Fruit fly (Drosophila melanogaster) whole organism, prepupa: Measurements from ENCODE around the gene tfc.

Experiments
- Blimp-1 ChIP-seq: fragments of 200-800 bp; sonication (Bioruptor generic); optimal IDR thresholded peaks from 3 replicates; lab custom pipeline; 2017; ENCODE audit warnings: missing biosample characterization, missing genetic modification characterization, mild to moderate bottlenecking, moderate library complexity, missing genetic modification reagents
- CG11762 ChIP-seq: fragments of 200-800 bp; sonication (Bioruptor generic); optimal IDR thresholded peaks from 3 replicates; lab custom pipeline; 2016; ENCODE audit warnings: missing biosample characterization, missing genetic modification characterization; ENCODE audit not compliant: insufficient read depth
- CG11902 ChIP-seq: fragments of 200-800 bp; sonication (Bioruptor generic); optimal IDR thresholded peaks from 3 replicates; lab custom pipeline; 2016; ENCODE audit warnings: missing biosample characterization, missing genetic modification characterization
- CG16779 ChIP-seq: fragments of 200-800 bp; sonication (Bioruptor generic); optimal IDR thresholded peaks from 3 replicates; lab custom pipeline; 2017; ENCODE audit warnings: missing biosample characterization, mild to moderate bottlenecking, missing genetic modification characterization
- CG31627 ChIP-seq: fragments of 200-800 bp; sonication (Bioruptor generic); optimal IDR thresholded peaks from 3 replicates; lab custom pipeline; 2016; ENCODE audit warnings: missing biosample characterization, missing genetic modification characterization
- CG32006 ChIP-seq: fragments of 200-800 bp; sonication (Bioruptor generic); optimal IDR thresholded peaks from 3 replicates; lab custom pipeline; 2017; ENCODE audit warnings: missing biosample characterization, mild to moderate bottlenecking, missing genetic modification characterization
- CG4318 ChIP-seq: fragments of 200-800 bp; sonication (Bioruptor generic); optimal IDR thresholded peaks from 3 replicates; lab custom pipeline; 2017; ENCODE audit warnings: missing biosample characterization, mild to moderate bottlenecking, missing genetic modification characterization
- CG6163 ChIP-seq: fragments of 200-800 bp; sonication (Bioruptor generic); IDR thresholded peaks from 3 replicates; pipeline ENCODE4 v1.3.6; 2022; ENCODE audit warnings: missing biosample characterization, missing genetic modification characterization
- CG6276 ChIP-seq: fragments of 200-800 bp; sonication (Bioruptor generic); optimal IDR thresholded peaks from 2 replicates; lab custom pipeline; 2017; ENCODE audit warnings: missing biosample characterization, mild to moderate bottlenecking, missing genetic modification characterization
- CG6792 ChIP-seq: fragments of 200-800 bp; sonication (Bioruptor generic); optimal IDR thresholded peaks from 3 replicates; lab custom pipeline; 2016; ENCODE audit warnings: missing biosample characterization, missing genetic modification characterization
- CG6808 ChIP-seq: fragments of 200-800 bp; sonication (Bioruptor generic); optimal IDR thresholded peaks from 3 replicates; lab custom pipeline; 2017; ENCODE audit warnings: missing biosample characterization, missing genetic modification characterization, mild to moderate bottlenecking, moderate library complexity, missing genetic modification reagents
- CG7368 ChIP-seq: fragments of 200-800 bp; sonication (Bioruptor generic); optimal IDR thresholded peaks from 3 replicates; lab custom pipeline; 2016; ENCODE audit warnings: missing biosample characterization, missing genetic modification characterization
- Eip75B ChIP-seq: fragments of 200-800 bp; sonication (Bioruptor generic); optimal IDR thresholded peaks from 3 replicates; lab custom pipeline; 2016; ENCODE audit warnings: missing biosample characterization, missing genetic modification characterization
- Eip78C ChIP-seq: fragments of 200-800 bp; sonication (Bioruptor generic); peaks from one replicate; lab custom pipeline; 2016; ENCODE audit warnings: missing biosample characterization, missing genetic modification characterization
- Ets21C ChIP-seq: fragments of 200-800 bp; sonication (Bioruptor generic); optimal IDR thresholded peaks from 3 replicates; lab custom pipeline; 2016; ENCODE audit warnings: missing biosample characterization, missing genetic modification characterization
- Ets96B ChIP-seq: fragments of 200-800 bp; optimal IDR thresholded peaks from 2 replicates; lab custom pipeline; 2019; ENCODE audit warnings: missing biosample characterization, mild to moderate bottlenecking, missing genetic modification characterization, moderate library complexity
- Hr4 ChIP-seq: fragments of 200-800 bp; sonication (Bioruptor generic); optimal IDR thresholded peaks from 3 replicates; lab custom pipeline; 2016; ENCODE audit warnings: missing biosample characterization, missing genetic modification characterization
- Smox ChIP-seq: fragments of 200-800 bp; sonication (Bioruptor generic); optimal IDR thresholded peaks from 3 replicates; lab custom pipeline; 2016; ENCODE audit warnings: missing biosample characterization, missing genetic modification characterization
- Sox102F ChIP-seq: fragments of 200-800 bp; sonication (Bioruptor generic); optimal IDR thresholded peaks from 2 replicates; lab custom pipeline; 2016; ENCODE audit warnings: missing biosample characterization, mild to moderate bottlenecking, missing genetic modification characterization
- Sox14 ChIP-seq: fragments of 200-800 bp; sonication (Bioruptor generic); optimal IDR thresholded peaks from 3 replicates; lab custom pipeline; 2016; ENCODE audit warnings: missing biosample characterization, missing genetic modification characterization
- Sox15 ChIP-seq: fragments of 200-800 bp; sonication (Bioruptor generic); optimal IDR thresholded peaks from 3 replicates; lab custom pipeline; 2016; ENCODE audit warnings: missing biosample characterization, missing genetic modification characterization
- achi ChIP-seq: fragments of 200-800 bp; sonication (Bioruptor generic); optimal IDR thresholded peaks from 3 replicates; lab custom pipeline; 2016; ENCODE audit warnings: missing biosample characterization, missing genetic modification characterization
- cyc ChIP-seq: fragments of 200-800 bp; sonication (Bioruptor generic); optimal IDR thresholded peaks from 3 replicates; lab custom pipeline; 2016; ENCODE audit warnings: missing biosample characterization, missing genetic modification characterization
- dsx ChIP-seq: fragments of 200-800 bp; optimal IDR thresholded peaks from 3 replicates; lab custom pipeline; 2019; ENCODE audit warnings: missing biosample characterization, mild to moderate bottlenecking, missing genetic modification characterization, moderate library complexity; ENCODE audit not compliant: poor library complexity, severe bottlenecking
- eg ChIP-seq: fragments of 200-800 bp; sonication (Bioruptor generic); IDR thresholded peaks from 3 replicates; pipeline ENCODE4 v1.3.6; 2022; ENCODE audit warnings: missing biosample characterization, missing genetic modification characterization
- fkh ChIP-seq: fragments of 200-800 bp; sonication (Bioruptor generic); optimal IDR thresholded peaks from 3 replicates; lab custom pipeline; 2017; ENCODE audit warnings: missing biosample characterization, mild to moderate bottlenecking, missing genetic modification characterization, moderate library complexity
- net ChIP-seq: fragments of 200-800 bp; sonication (Bioruptor generic); optimal IDR thresholded peaks from 3 replicates; lab custom pipeline; 2016; ENCODE audit warnings: missing biosample characterization, missing genetic modification characterization
- salr ChIP-seq, 2 experiments: fragments of 200-800 bp; sonication (Bioruptor generic); optimal IDR thresholded peaks; 3 replicates each; lab custom pipeline; 2016 to 2018; ENCODE audit warnings: missing biosample characterization in 2 of 2, missing genetic modification characterization in 2 of 2, mild to moderate bottlenecking in 1 of 2
- spab ChIP-seq: fragments of 200-800 bp; sonication (Bioruptor generic); optimal IDR thresholded peaks from 2 replicates; lab custom pipeline; 2017; ENCODE audit warnings: missing biosample characterization, mild to moderate bottlenecking, missing genetic modification characterization, missing genetic modification reagents
- ss ChIP-seq, 2 experiments: fragments of 200-800 bp; sonication (Bioruptor generic); optimal IDR thresholded peaks; 2 replicates in 1 of 2; 3 replicates in 1 of 2; lab custom pipeline; 2017 to 2018; ENCODE audit warnings: mild to moderate bottlenecking in 2 of 2, missing biosample characterization in 2 of 2, missing genetic modification characterization in 2 of 2, moderate library complexity in 1 of 2
- svp ChIP-seq: fragments of 200-800 bp; sonication (Bioruptor generic); peaks from one replicate; lab custom pipeline; 2016; ENCODE audit warnings: missing biosample characterization, missing genetic modification characterization
- vri ChIP-seq: fragments of 200-800 bp; sonication (Bioruptor generic); optimal IDR thresholded peaks from 3 replicates; lab custom pipeline; 2016; ENCODE audit warnings: missing biosample characterization, mild to moderate bottlenecking, missing genetic modification characterization

The tfc gene

DNA sequence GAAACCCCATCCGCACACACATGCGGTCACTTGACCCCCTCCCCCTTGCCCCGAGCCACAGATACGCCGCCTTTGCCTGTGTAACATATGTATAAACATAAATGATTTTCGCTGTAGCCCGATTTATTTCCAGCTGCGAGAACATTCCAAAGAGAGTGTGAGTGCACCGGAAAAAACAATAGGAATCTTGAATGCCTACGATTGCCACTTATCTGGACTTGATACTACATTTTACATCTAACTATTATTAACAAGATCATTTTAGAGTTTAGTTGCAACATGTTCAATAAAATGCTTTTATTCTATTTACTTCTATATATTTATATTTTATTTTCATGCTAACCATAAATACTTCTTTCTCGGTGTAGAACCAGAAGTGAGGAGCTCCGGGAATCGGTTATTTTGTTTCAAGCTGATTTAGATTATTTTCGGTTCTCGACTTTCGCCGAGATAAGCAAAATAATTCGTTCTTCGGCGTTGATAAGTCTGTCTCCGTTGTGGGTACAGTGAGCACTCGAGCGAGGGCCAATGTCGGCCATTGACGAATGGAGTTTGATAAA is 43.9 kb downstream of the tfc start (continued):
- TF ChIP-seq CG11762 (peak; percentile 37), Sox14 (GFP tag; lab: Kevin White, UChicago) (peak; percentile 60), eg (GFP tag; lab: Robert Waterston, UW) (peak; percentile 68; the same call in 2 of the 3 replicates), CG6792 (GFP tag; lab: Kevin White, UChicago) (peak; percentile 65), CG6276 (no peak), spab (GFP tag; lab: Kevin White, UChicago) (no peak), ss (GFP tag; optimal IDR thresholded peaks at IDR 0.05; lab: Kevin White, UChicago) (peak in 1 of 2 experiments; percentile 46), CG32006 (GFP tag; lab: Kevin White, UChicago) (no peak), Sox15 (GFP tag; lab: Kevin White, UChicago) (peak; percentile 47), Blimp-1 (GFP tag; lab: Kevin White, UChicago) (peak; percentile 48), Eip78C (GFP tag; lab: Kevin White, UChicago) (peak; percentile 88), svp (GFP tag; lab: Kevin White, UChicago) (peak; percentile 90), CG7368 (GFP tag; lab: Kevin White, UChicago) (no peak), dsx (GFP tag; lab: Kevin White, UChicago) (peak; percentile 62), Hr4 (GFP tag; lab: Kevin White, UChicago) (no peak), CG16779 (no peak), achi (no peak), CG4318 (GFP tag; lab: Kevin White, UChicago) (no peak), cyc (GFP tag; lab: Kevin White, UChicago) (peak; percentile 50), Sox102F (no peak)

DNA sequence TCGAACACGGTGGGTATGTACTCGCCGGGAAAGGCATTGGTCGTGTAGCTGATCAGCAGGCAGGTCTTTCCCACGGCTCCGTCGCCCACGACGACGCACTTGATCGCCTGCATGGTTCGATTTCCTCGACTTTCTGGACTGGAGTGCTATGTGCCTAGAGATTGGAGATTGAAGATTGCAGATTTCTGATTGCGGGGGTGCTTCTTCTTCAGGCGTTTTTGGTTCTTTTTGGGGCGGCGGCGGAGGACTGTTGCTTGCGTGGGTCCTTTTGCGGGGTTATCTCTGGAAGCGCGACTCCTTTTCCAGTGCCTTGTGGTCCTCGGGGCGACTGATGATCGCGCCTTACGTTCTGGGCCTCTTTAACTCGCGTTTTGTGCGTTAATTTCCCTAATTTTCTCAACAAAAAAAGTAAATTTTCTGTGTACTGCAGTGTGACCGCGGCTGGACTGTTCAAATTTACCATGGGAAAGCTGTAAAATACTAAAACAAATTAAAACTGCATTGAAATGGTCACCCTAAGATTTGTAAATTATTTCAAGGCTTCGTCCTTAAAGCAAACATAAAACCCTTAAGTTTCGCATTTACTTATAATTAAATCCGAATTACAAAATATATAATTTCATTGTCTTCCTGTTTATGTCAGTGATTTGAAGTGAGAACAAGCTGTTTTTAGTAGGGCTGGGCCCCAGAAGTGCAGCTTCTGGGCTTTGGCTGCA is 46.1 kb downstream of the tfc start, which contains the start of the genes Rac1 and Acat2:
Gene Rac1 (minus strand): TSS at position 450 of the 716 bp plus-strand sequence.
Gene Acat2 (plus strand): TSS at position 711 of the 716 bp plus-strand sequence.
- TF ChIP-seq CG31627 (GFP tag; lab: Kevin White, UChicago), result peak; percentile 1
- peak; percentile 48 for TF ChIP-seq Sox14 (GFP tag; lab: Kevin White, UChicago)
- no peak for TF ChIP-seq salr (GFP tag; optimal IDR thresholded peaks at IDR 0.05; lab: Kevin White, UChicago)
- peak; percentile 56 for TF ChIP-seq fkh

DNA sequence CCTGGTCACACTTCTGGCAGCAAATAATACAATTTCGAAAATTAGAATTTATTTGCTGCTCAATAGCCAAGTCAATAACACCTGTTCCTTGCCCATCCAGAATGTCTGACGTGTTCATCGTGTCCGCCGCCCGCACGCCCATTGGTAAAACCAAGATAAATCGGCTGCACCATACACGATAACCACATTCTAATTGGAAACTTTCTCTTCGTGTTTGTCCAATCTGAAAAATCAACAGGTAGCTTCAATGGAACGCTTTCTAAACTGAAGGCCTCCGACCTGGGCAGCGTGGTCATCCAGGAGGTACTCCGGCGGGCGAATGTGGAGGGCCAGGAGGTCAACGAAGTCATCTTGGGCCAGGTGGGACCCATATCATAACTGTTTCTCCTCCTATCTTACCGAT is 46.7 kb downstream of the tfc start:
- TF ChIP-seq CG6808 (GFP tag; lab: Kevin White, UChicago) (no peak), Ets96B (tag; lab: Kevin White, UChicago) (no peak), eg (GFP tag; lab: Robert Waterston, UW) (no peak), CG32006 (GFP tag; lab: Kevin White, UChicago) (no peak), net (GFP tag; lab: Kevin White, UChicago) (no peak), vri (no peak), salr (GFP tag; optimal IDR thresholded peaks at IDR 0.05; lab: Kevin White, UChicago) (no peak), svp (GFP tag; lab: Kevin White, UChicago) (no peak), Eip75B (no peak), Smox (GFP tag; lab: Kevin White, UChicago) (no peak), CG6163 (GFP tag; lab: Robert Waterston, UW) (no peak), ss (GFP tag; optimal IDR thresholded peaks at IDR 0.05; lab: Kevin White, UChicago) (no peak), Ets21C (GFP tag; lab: Kevin White, UChicago) (no peak), CG11902 (no peak)

DNA sequence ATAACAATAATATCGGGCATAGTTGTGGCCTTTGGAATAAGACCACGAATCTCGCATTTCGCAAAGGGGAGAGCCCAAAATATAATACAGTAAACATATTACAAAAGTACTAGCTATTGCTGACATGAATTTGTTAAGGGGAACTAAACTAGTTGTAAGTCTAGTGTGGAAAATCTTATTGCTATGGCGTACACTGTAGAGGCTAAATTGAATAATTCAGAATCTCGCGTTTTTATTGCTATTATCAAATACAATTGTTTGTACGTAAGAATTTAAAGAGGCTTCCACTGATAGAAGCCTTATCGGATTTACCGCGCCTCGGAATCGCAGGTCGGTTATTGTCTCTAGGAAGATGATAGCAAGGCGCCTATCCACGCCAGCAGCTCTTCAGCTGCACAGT is 49.1 kb downstream of the tfc start:
- TF ChIP-seq svp (GFP tag; lab: Kevin White, UChicago), result peak; percentile 90
- peak; percentile 91 for TF ChIP-seq vri
- no peak for TF ChIP-seq CG11762
